Worm (Caenorhabditis elegans) whole organism, L1 larva: ENCODE results near the gene sca-1.
A peak's percentile ranks its signal among the peaks of the same experiment; 100 is the strongest.

Experiments
- C04F5.9 ChIP-seq: sonication (generic microtip); optimal IDR thresholded peaks from 2 replicates; lab custom pipeline; 2016; ENCODE audit warnings: missing genetic modification characterization, missing compliant biosample characterization
- C34B4.2 ChIP-seq: sonication (generic microtip); optimal IDR thresholded peaks from 2 replicates; lab custom pipeline; 2017; ENCODE audit warnings: mild to moderate bottlenecking, missing genetic modification characterization, missing compliant biosample characterization
- F16B12.6 ChIP-seq: fragments of 150-350 bp; optimal IDR thresholded peaks from 2 replicates; lab custom pipeline; 2014; ENCODE audit warnings: missing biosample characterization, missing genetic modification characterization
- Y116A8C.19 ChIP-seq: sonication (generic microtip); optimal IDR thresholded peaks from 2 replicates; lab custom pipeline; 2016; ENCODE audit warnings: missing compliant biosample characterization, missing genetic modification characterization, borderline replicate concordance
- aha-1 ChIP-seq: fragments of 150-350 bp; optimal IDR thresholded peaks from 2 replicates; lab custom pipeline; 2014; ENCODE audit warnings: missing biosample characterization, missing genetic modification characterization
- aly-2 ChIP-seq: fragments of 150-350 bp; optimal IDR thresholded peaks from 2 replicates; lab custom pipeline; 2014; ENCODE audit warnings: missing biosample characterization, missing genetic modification characterization
- blmp-1 ChIP-seq: fragments of 150-350 bp; optimal IDR thresholded peaks from 2 replicates; lab custom pipeline; 2014; ENCODE audit warnings: missing biosample characterization, missing genetic modification characterization
- ceh-63 ChIP-seq: fragments of 200-800 bp; sonication (Bioruptor generic); optimal IDR thresholded peaks from 2 replicates; lab custom pipeline; 2018; ENCODE audit warnings: mild to moderate bottlenecking, missing genetic modification characterization, missing compliant biosample characterization
- ceh-8 ChIP-seq: fragments of 200-800 bp; sonication (Bioruptor generic); optimal IDR thresholded peaks from 2 replicates; lab custom pipeline; 2018; ENCODE audit warnings: mild to moderate bottlenecking, missing genetic modification characterization, moderate library complexity, missing compliant biosample characterization
- ceh-88 ChIP-seq: fragments of 200-800 bp; sonication (Bioruptor generic); IDR thresholded peaks from 2 replicates; pipeline ENCODE4 v1.3.6; 2022; ENCODE audit warnings: missing genetic modification characterization, missing compliant biosample characterization
- ces-1 ChIP-seq: fragments of 150-350 bp; optimal IDR thresholded peaks from 2 replicates; lab custom pipeline; 2014; ENCODE audit warnings: missing biosample characterization, missing genetic modification reagents, missing genetic modification characterization
- dpl-1 ChIP-seq, 3 experiments: fragments of 150-350 bp in 2 of 3; sonication (generic microtip) in 1 of 3; optimal IDR thresholded peaks; 2 replicates each; lab custom pipeline; 2014 to 2017; ENCODE audit warnings: missing biosample characterization in 3 of 3, missing genetic modification characterization in 3 of 3, missing genetic modification reagents in 3 of 3
- efl-1 ChIP-seq, 4 experiments: fragments of 150-350 bp; optimal IDR thresholded peaks in 3 of 4; peaks in 1 of 4; 1 replicate in 1 of 4; 2 replicates in 3 of 4; lab custom pipeline; 2014; ENCODE audit warnings: missing biosample characterization in 2 of 4, missing genetic modification characterization in 2 of 4, missing genetic modification reagents in 2 of 4
- efl-3 ChIP-seq: fragments of 200-800 bp; sonication (Bioruptor generic); optimal IDR thresholded peaks from 2 replicates; lab custom pipeline; 2018; ENCODE audit warnings: mild to moderate bottlenecking, missing genetic modification characterization, missing compliant biosample characterization
- egl-27 ChIP-seq, 2 experiments: fragments of 150-350 bp in 1 of 2; sonication (generic microtip); optimal IDR thresholded peaks; 3 replicates each; lab custom pipeline; 2017 to 2018; ENCODE audit warnings: missing biosample characterization in 2 of 2, missing genetic modification characterization in 2 of 2, missing genetic modification reagents in 2 of 2
- ets-5 ChIP-seq: fragments of 200-800 bp; sonication (Bioruptor generic); IDR thresholded peaks from 2 replicates; pipeline ENCODE4 v1.3.6; 2022; ENCODE audit warnings: missing genetic modification characterization, missing compliant biosample characterization
- fkh-4 ChIP-seq: sonication (generic microtip); optimal IDR thresholded peaks from 2 replicates; lab custom pipeline; 2016; ENCODE audit warnings: missing compliant biosample characterization, missing genetic modification characterization, borderline replicate concordance
- fos-1 ChIP-seq: fragments of 150-350 bp; optimal IDR thresholded peaks from 2 replicates; lab custom pipeline; 2014; ENCODE audit warnings: missing biosample characterization, missing genetic modification characterization
- hlh-4 ChIP-seq: sonication (generic microtip); optimal IDR thresholded peaks from 2 replicates; lab custom pipeline; 2016; ENCODE audit warnings: mild to moderate bottlenecking, missing genetic modification characterization, missing compliant biosample characterization
- hpl-2 ChIP-seq: fragments of 150-350 bp; optimal IDR thresholded peaks from 2 replicates; lab custom pipeline; 2014; ENCODE audit warnings: missing biosample characterization, missing genetic modification reagents, missing genetic modification characterization
- irx-1 ChIP-seq: sonication (generic microtip); optimal IDR thresholded peaks from 2 replicates; lab custom pipeline; 2016; ENCODE audit warnings: missing genetic modification characterization, missing compliant biosample characterization
- lin-14 ChIP-seq: fragments of 200-800 bp; sonication (Bioruptor generic); optimal IDR thresholded peaks from 2 replicates; lab custom pipeline; 2018; ENCODE audit warnings: mild to moderate bottlenecking, missing genetic modification characterization, moderate library complexity, missing compliant biosample characterization
- lin-15B ChIP-seq: fragments of 150-350 bp; sonication (generic microtip); optimal IDR thresholded peaks from 3 replicates; lab custom pipeline; 2014; ENCODE audit warnings: missing biosample characterization, missing genetic modification characterization
- lin-35 ChIP-seq, 2 experiments: fragments of 150-350 bp; optimal IDR thresholded peaks; 2 replicates each; lab custom pipeline; 2014; ENCODE audit warnings: missing biosample characterization in 2 of 2, missing genetic modification characterization in 2 of 2, missing genetic modification reagents in 2 of 2
- lir-3 ChIP-seq: sonication (generic microtip); optimal IDR thresholded peaks from 2 replicates; lab custom pipeline; 2016; ENCODE audit warnings: mild to moderate bottlenecking, missing genetic modification characterization, moderate library complexity, missing compliant biosample characterization; ENCODE audit not compliant: poor library complexity
- lsy-2 ChIP-seq, 2 experiments: fragments of 150-350 bp; optimal IDR thresholded peaks; 2 replicates each; lab custom pipeline; 2014; ENCODE audit warnings: missing biosample characterization in 2 of 2, missing genetic modification characterization in 2 of 2
- mdl-1 ChIP-seq, 2 experiments: fragments of 150-350 bp; optimal IDR thresholded peaks; 2 replicates each; lab custom pipeline; 2014 to 2017; ENCODE audit warnings: missing biosample characterization in 2 of 2, missing genetic modification characterization in 2 of 2, inconsistent platforms in 1 of 2
- mef-2 ChIP-seq: fragments of 150-350 bp; optimal IDR thresholded peaks from 2 replicates; lab custom pipeline; 2014; ENCODE audit warnings: missing biosample characterization, missing genetic modification characterization
- nhr-19 ChIP-seq: fragments of 200-800 bp; sonication (Bioruptor generic); conservative IDR thresholded peaks from 2 replicates; pipeline ENCODE4 v1.3.6; 2022; ENCODE audit warnings: missing genetic modification characterization, missing compliant biosample characterization
- nhr-20 ChIP-seq: sonication (generic microtip); optimal IDR thresholded peaks from 2 replicates; lab custom pipeline; 2016; ENCODE audit warnings: mild to moderate bottlenecking, missing genetic modification characterization, missing compliant biosample characterization
- nhr-237 ChIP-seq: fragments of 150-350 bp; optimal IDR thresholded peaks from 2 replicates; lab custom pipeline; 2014; ENCODE audit warnings: missing biosample characterization, missing genetic modification characterization
- nhr-28 ChIP-seq: fragments of 150-350 bp; optimal IDR thresholded peaks from 2 replicates; lab custom pipeline; 2014; ENCODE audit warnings: missing biosample characterization, missing genetic modification characterization
- nhr-47 ChIP-seq: sonication (generic microtip); optimal IDR thresholded peaks from 2 replicates; lab custom pipeline; 2016; ENCODE audit warnings: mild to moderate bottlenecking, missing genetic modification characterization, moderate library complexity, missing compliant biosample characterization
- nhr-76 ChIP-seq: sonication (generic microtip); optimal IDR thresholded peaks from 2 replicates; lab custom pipeline; 2017; ENCODE audit warnings: missing biosample characterization, missing genetic modification characterization
- nhr-77 ChIP-seq: fragments of 150-350 bp; optimal IDR thresholded peaks from 2 replicates; lab custom pipeline; 2014; ENCODE audit warnings: missing biosample characterization, missing genetic modification characterization
- nhr-85 ChIP-seq: sonication (generic microtip); peaks from one replicate; lab custom pipeline; 2016; ENCODE audit warnings: missing genetic modification characterization, inconsistent platforms, missing compliant biosample characterization
- nhr-90 ChIP-seq: sonication (generic microtip); optimal IDR thresholded peaks from 2 replicates; lab custom pipeline; 2016; ENCODE audit warnings: mild to moderate bottlenecking, missing genetic modification characterization, missing compliant biosample characterization; ENCODE audit not compliant: poor library complexity
- rnt-1 ChIP-seq: sonication (generic microtip); optimal IDR thresholded peaks from 2 replicates; lab custom pipeline; 2016; ENCODE audit warnings: mild to moderate bottlenecking, missing genetic modification characterization, moderate library complexity, missing compliant biosample characterization
- skn-1 ChIP-seq: fragments of 150-350 bp; optimal IDR thresholded peaks from 2 replicates; lab custom pipeline; 2014; ENCODE audit warnings: missing biosample characterization, missing genetic modification characterization
- snpc-4 ChIP-seq: fragments of 150-350 bp; optimal IDR thresholded peaks from 2 replicates; lab custom pipeline; 2014; ENCODE audit warnings: missing biosample characterization, missing genetic modification characterization
- snu-23 ChIP-seq: sonication (generic microtip); optimal IDR thresholded peaks from 2 replicates; lab custom pipeline; 2016; ENCODE audit warnings: missing genetic modification characterization, missing compliant biosample characterization
- sox-4 ChIP-seq: sonication (generic microtip); optimal IDR thresholded peaks from 2 replicates; lab custom pipeline; 2016; ENCODE audit warnings: missing genetic modification characterization, missing compliant biosample characterization
- swsn-7 ChIP-seq: sonication (generic microtip); optimal IDR thresholded peaks from 2 replicates; lab custom pipeline; 2016; ENCODE audit warnings: missing genetic modification characterization, missing compliant biosample characterization
- tbx-2 ChIP-seq: sonication (generic microtip); optimal IDR thresholded peaks from 2 replicates; lab custom pipeline; 2016; ENCODE audit warnings: missing genetic modification characterization, missing compliant biosample characterization
- unc-130 ChIP-seq: fragments of 150-350 bp; optimal IDR thresholded peaks from 2 replicates; lab custom pipeline; 2017; ENCODE audit warnings: missing biosample characterization, missing genetic modification characterization, inconsistent platforms
- unc-62 ChIP-seq: fragments of 150-350 bp; optimal IDR thresholded peaks from 2 replicates; lab custom pipeline; 2014; ENCODE audit warnings: missing biosample characterization, missing genetic modification reagents, missing genetic modification characterization
- unc-86 ChIP-seq: sonication (generic microtip); optimal IDR thresholded peaks from 2 replicates; lab custom pipeline; 2016; ENCODE audit warnings: missing genetic modification characterization, missing compliant biosample characterization
- xbp-1 ChIP-seq: sonication (generic microtip); optimal IDR thresholded peaks from 2 replicates; lab custom pipeline; 2016; ENCODE audit warnings: missing genetic modification characterization, missing compliant biosample characterization
- ztf-4 ChIP-seq: fragments of 150-350 bp; optimal IDR thresholded peaks from 2 replicates; lab custom pipeline; 2014; ENCODE audit warnings: missing biosample characterization, missing genetic modification characterization

Gene sca-1

DNA sequence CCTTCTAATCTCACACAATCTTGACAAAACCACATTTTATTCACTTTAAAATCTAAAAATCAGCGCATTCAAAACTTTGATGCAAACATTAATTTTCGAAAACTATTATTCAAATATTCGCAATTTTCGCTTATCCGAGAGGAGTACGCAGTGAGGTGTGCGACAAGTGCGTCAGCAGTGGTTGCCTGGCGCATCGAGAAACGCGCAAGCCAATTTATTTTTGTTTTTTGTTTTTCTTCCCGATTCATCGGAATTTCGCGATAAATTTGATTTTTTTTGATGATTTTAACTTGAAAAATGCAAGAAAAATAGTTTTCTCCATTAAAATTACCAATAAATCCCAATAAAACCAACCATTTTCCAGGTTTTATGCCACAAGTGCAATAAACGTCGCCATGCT is 32.2 kb upstream of the sca-1 start, which contains the start of the genes fbxb-85 and hex-3 (continued):
- peak; percentile 89 for TF ChIP-seq lir-3
- TF ChIP-seq nhr-28 (tag; lab: Kevin White, UChicago) = no peak
- TF ChIP-seq C34B4.2 = peak; percentile 66
- peak; percentile 91 to 96 for TF ChIP-seq efl-1 (optimal IDR thresholded peaks at IDR 0.05; lab: Kevin White, UChicago)
- peak; percentile 90 to 99 for TF ChIP-seq efl-1 (GFP tag; optimal IDR thresholded peaks at IDR 0.05 in 1 of 2; lab: Kevin White, UChicago)
- TF ChIP-seq snpc-4 = peak; percentile 85
- peak; percentile 98 for TF ChIP-seq ceh-8 (GFP tag; lab: Kevin White, UChicago)
- TF ChIP-seq lsy-2 (tag; optimal IDR thresholded peaks at IDR 0.05; lab: Kevin White, UChicago) = peak; percentile 95
- peak; percentile 97 for TF ChIP-seq rnt-1 (tag; lab: Kevin White, UChicago)
- TF ChIP-seq unc-62 (GFP tag; lab: Kevin White, UChicago) = peak; percentile 5
- peak; percentile 94 for TF ChIP-seq lin-14 (GFP tag; lab: Kevin White, UChicago)
- peak; percentile 84 for TF ChIP-seq skn-1 (tag; lab: Kevin White, UChicago)
- peak; percentile 94 for TF ChIP-seq aly-2 (tag; lab: Kevin White, UChicago)
- TF ChIP-seq tbx-2 (tag; lab: Kevin White, UChicago) = peak; percentile 98
- peak; percentile 95 for TF ChIP-seq irx-1 (tag; lab: Kevin White, UChicago)
- TF ChIP-seq efl-3 = peak; percentile 80
- peak; percentile 94 for TF ChIP-seq nhr-19 (GFP tag; lab: Robert Waterston, UW)
- no peak for TF ChIP-seq ces-1
- TF ChIP-seq nhr-85 (tag; lab: Kevin White, UChicago) = peak; percentile 97
- TF ChIP-seq ztf-4 = peak; percentile 84
- TF ChIP-seq hlh-4 (tag; lab: Kevin White, UChicago) = no peak
- peak; percentile 55 for TF ChIP-seq Y116A8C.19 (tag; lab: Kevin White, UChicago)
- TF ChIP-seq hpl-2 (GFP tag; lab: Kevin White, UChicago) = peak; percentile 78
- TF ChIP-seq unc-130 (tag; lab: Kevin White, UChicago) = peak; percentile 97
- TF ChIP-seq nhr-20 (tag; lab: Kevin White, UChicago) = peak; percentile 95
- TF ChIP-seq blmp-1 (tag; lab: Kevin White, UChicago) = peak; percentile 81
- TF ChIP-seq F16B12.6 (tag; lab: Kevin White, UChicago) = peak; percentile 75
- TF ChIP-seq C04F5.9 = peak; percentile 86
- TF ChIP-seq ceh-63 = no peak
- TF ChIP-seq nhr-77 (tag; lab: Kevin White, UChicago) = peak; percentile 90
- TF ChIP-seq mdl-1 (tag; optimal IDR thresholded peaks at IDR 0.05; lab: Kevin White, UChicago) = peak in 1 of 2 experiments; percentile 86
- TF ChIP-seq dpl-1 (GFP tag; optimal IDR thresholded peaks at IDR 0.05; lab: Kevin White, UChicago) = peak; percentile 92 to 96 (median 93)
- TF ChIP-seq lin-15B (tag; lab: Kevin White, UChicago) = peak; percentile 90
- TF ChIP-seq nhr-47 = peak; percentile 98
- peak; percentile 90 to 96 for TF ChIP-seq lin-35 (GFP tag; optimal IDR thresholded peaks at IDR 0.05; lab: Kevin White, UChicago)
- TF ChIP-seq nhr-237 (tag; lab: Kevin White, UChicago) = peak; percentile 81
- peak; percentile 63 for TF ChIP-seq mef-2 (tag; lab: Kevin White, UChicago)
- peak; percentile 97 for TF ChIP-seq xbp-1
- TF ChIP-seq aha-1 = peak; percentile 76
- TF ChIP-seq nhr-90 (tag; lab: Kevin White, UChicago) = peak; percentile 97
- peak; percentile 99 for TF ChIP-seq snu-23
- TF ChIP-seq ceh-88 = peak; percentile 89
- peak; percentile 96 for TF ChIP-seq unc-86 (tag; lab: Kevin White, UChicago)
- peak; percentile 37 to 70 for TF ChIP-seq egl-27 (tag; optimal IDR thresholded peaks at IDR 0.05; lab: Kevin White, UChicago)
- peak; percentile 43 for TF ChIP-seq nhr-76 (tag; lab: Kevin White, UChicago)
- peak; percentile 93 for TF ChIP-seq sox-4 (tag; lab: Kevin White, UChicago)
- peak; percentile 94 for TF ChIP-seq fos-1 (tag; lab: Kevin White, UChicago)
- 0 out of 2 replicates have a peak, but pooled peaks have one; percentile 80 for TF ChIP-seq ets-5 (GFP tag; lab: Robert Waterston, UW)
- TF ChIP-seq swsn-7 = peak; percentile 97
- peak; percentile 75 for TF ChIP-seq fkh-4 (tag; lab: Kevin White, UChicago)
